Worm (Caenorhabditis elegans): ENCODE data around the gene C47E12.2.

C47E12.2 gene

ce11 chrIV:9993403-9994132 lies 9.7 kb downstream of the C47E12.2 start (continued):
- TF ChIP-seq B0336.3 (GFP tag; IDR thresholded peaks at IDR 0.05), result no peak
- no peak for TF ChIP-seq F55B11.4 (tag; optimal IDR thresholded peaks at IDR 0.05; ENCODE audit: borderline replicate concordance, insufficient read depth)
- peak; percentile 42; the same call in 1 of the 2 replicates for TF ChIP-seq cebp-1 (GFP tag; IDR thresholded peaks at IDR 0.05)
- TF ChIP-seq cebp-1 (tag; optimal IDR thresholded peaks at IDR 0.05), result peak; percentile 87
- no peak for TF ChIP-seq him-1 (tag; optimal IDR thresholded peaks at IDR 0.05)
- no peak for TF ChIP-seq nhr-90 (tag; optimal IDR thresholded peaks at IDR 0.05)
- TF ChIP-seq pbrm-1 (GFP tag; IDR thresholded peaks at IDR 0.05), result no peak
- TF ChIP-seq let-607 (tag; optimal IDR thresholded peaks at IDR 0.05), result no peak

- TF ChIP-seq attf-5 (GFP tag; optimal IDR thresholded peaks at IDR 0.05), result no peak
- TF ChIP-seq hmg-20 (GFP tag; IDR thresholded peaks at IDR 0.05), result no peak
- no peak for TF ChIP-seq ccch-3 (GFP tag; optimal IDR thresholded peaks at IDR 0.05)
- TF ChIP-seq nhr-120 (GFP tag; IDR thresholded peaks at IDR 0.05), result no peak
- no peak for TF ChIP-seq K11D2.4 (GFP tag; IDR thresholded peaks at IDR 0.05)
- no peak for TF ChIP-seq Y95B8A.8 (GFP tag; IDR thresholded peaks at IDR 0.05)
- TF ChIP-seq T07F8.4 (tag; optimal IDR thresholded peaks at IDR 0.05), result no peak
- no peak for TF ChIP-seq C06A6.2 (GFP tag; conservative IDR thresholded peaks at IDR 0.05)
- peak; percentile 37; the same call in 1 of the 2 replicates for TF ChIP-seq nfyb-1 (GFP tag; IDR thresholded peaks at IDR 0.05)
- no peak for TF ChIP-seq bed-2 (GFP tag; IDR thresholded peaks at IDR 0.05)
- TF ChIP-seq sdz-38 (tag; optimal IDR thresholded peaks at IDR 0.05), result no peak
- TF ChIP-seq him-1 (tag; optimal IDR thresholded peaks at IDR 0.05), result peak; percentile 43
- no peak for TF ChIP-seq zim-3 (tag; optimal IDR thresholded peaks at IDR 0.05)
- no peak for TF ChIP-seq sptf-2 (GFP tag; optimal IDR thresholded peaks at IDR 0.05)
- no peak for TF ChIP-seq Y56A3A.18 (GFP tag; IDR thresholded peaks at IDR 0.05)
- TF ChIP-seq xnd-1 (tag; optimal IDR thresholded peaks at IDR 0.05), result no peak
- TF ChIP-seq cebp-1 (GFP tag; IDR thresholded peaks at IDR 0.05), result no peak
- peak; percentile 26 for TF ChIP-seq cebp-1 (tag; optimal IDR thresholded peaks at IDR 0.05)
- no peak for TF ChIP-seq F57C9.4 (tag; optimal IDR thresholded peaks at IDR 0.05)
- TF ChIP-seq tlf-1 (GFP tag; optimal IDR thresholded peaks at IDR 0.05), result peak; percentile 36
- no peak for TF ChIP-seq F39B2.1 (GFP tag; IDR thresholded peaks at IDR 0.05)
- TF ChIP-seq ztf-3 (GFP tag; optimal IDR thresholded peaks at IDR 0.05), result no peak
- no peak for TF ChIP-seq B0261.1 (tag; optimal IDR thresholded peaks at IDR 0.05)
- no peak for TF ChIP-seq lin-26 (GFP tag; IDR thresholded peaks at IDR 0.05)
- TF ChIP-seq Y79H2A.3 (GFP tag; conservative IDR thresholded peaks at IDR 0.05), result no peak
- no peak for TF ChIP-seq ceh-79 (tag; optimal IDR thresholded peaks at IDR 0.05)
- TF ChIP-seq madf-3 (GFP tag; IDR thresholded peaks at IDR 0.05), result peak; percentile 52; the same call in 1 of the 2 replicates
- TF ChIP-seq atf-7 (tag; optimal IDR thresholded peaks at IDR 0.05), result no peak
- TF ChIP-seq mcd-1 (GFP tag; IDR thresholded peaks at IDR 0.05), result no peak
- no peak for TF ChIP-seq B0019.2 (GFP tag; conservative IDR thresholded peaks at IDR 0.05)
- TF ChIP-seq F10E7.11 (tag; optimal IDR thresholded peaks at IDR 0.05), result no peak
- TF ChIP-seq lin-54 (GFP tag; optimal IDR thresholded peaks at IDR 0.05), result peak; percentile 5
- TF ChIP-seq unc-130 (GFP tag; optimal IDR thresholded peaks at IDR 0.05), result no peak
- TF ChIP-seq bed-1 (GFP tag; IDR thresholded peaks at IDR 0.05), result no peak
- TF ChIP-seq nhr-179 (tag; optimal IDR thresholded peaks at IDR 0.05), result no peak
- TF ChIP-seq B0336.3 (GFP tag; IDR thresholded peaks at IDR 0.05), result peak; percentile 70
- no peak for TF ChIP-seq snpc-1.1 (tag; optimal IDR thresholded peaks at IDR 0.05; ENCODE audit: insufficient read depth)
- no peak for TF ChIP-seq pha-4 (tag; optimal IDR thresholded peaks at IDR 0.05)
- no peak for TF ChIP-seq rec-8 (tag; optimal IDR thresholded peaks at IDR 0.05)
- TF ChIP-seq aptf-2 (GFP tag; conservative IDR thresholded peaks at IDR 0.05), result no peak
- TF ChIP-seq sea-2 (GFP tag; IDR thresholded peaks at IDR 0.05), result no peak
These were observed 13.9 kb downstream of the C47E12.2 start for ce11 chrIV:9989416-9989815.

Measured in whole organism, young adult.